Fruit fly (Drosophila melanogaster): ENCODE results near the gene dgt6.

Gene dgt6

DNA sequence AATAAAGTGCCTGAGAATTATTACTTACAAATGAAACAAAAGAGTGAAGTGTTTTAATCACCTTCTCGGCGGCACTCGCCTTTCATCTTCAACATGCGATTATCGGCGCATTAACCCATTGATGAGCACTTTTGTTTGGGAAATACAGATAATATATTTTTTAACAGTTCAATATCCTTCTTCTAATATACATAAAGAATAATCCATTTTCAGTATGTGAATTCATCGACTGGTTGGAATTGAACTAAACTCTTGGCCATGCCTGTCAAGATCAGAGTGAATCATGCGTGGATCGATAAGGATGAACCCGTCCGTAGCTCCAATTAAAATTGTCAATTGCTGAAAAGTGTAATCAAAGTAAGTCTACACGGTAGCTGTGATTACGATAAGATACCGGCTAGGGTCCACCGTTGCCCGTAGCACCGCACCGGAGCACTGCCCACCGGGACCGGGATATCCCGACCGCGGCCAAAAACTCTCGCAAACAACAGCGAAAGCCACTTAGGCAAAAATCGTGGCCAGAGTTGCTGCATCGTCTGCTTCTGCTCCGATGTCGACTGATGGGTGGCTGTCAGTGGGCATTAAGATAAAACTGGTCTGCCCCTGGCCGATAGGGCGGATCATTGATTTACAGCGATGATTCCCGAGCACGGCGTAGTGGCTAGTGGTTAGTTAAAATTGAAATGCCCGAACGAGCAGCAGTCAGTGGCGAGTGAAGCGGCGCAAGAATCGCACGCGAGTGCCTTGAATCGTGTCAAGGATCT lies 34.3 kb upstream of the dgt6 start, which contains the start of gene CG11898 (continued):
- peak; percentile 37 for TF ChIP-seq CG31627 (GFP tag; optimal IDR thresholded peaks at IDR 0.05)
- no peak for TF ChIP-seq CG8119 (GFP tag; IDR thresholded peaks at IDR 0.05)
- peak; percentile 42 for TF ChIP-seq Eip93F (GFP tag; optimal IDR thresholded peaks at IDR 0.05)
- TF ChIP-seq CG10669 (GFP tag; optimal IDR thresholded peaks at IDR 0.05) = no peak
- TF ChIP-seq pdm3 (GFP tag; optimal IDR thresholded peaks at IDR 0.05) = no peak
- TF ChIP-seq CG4318 (GFP tag; optimal IDR thresholded peaks at IDR 0.05) = no peak
- no peak for TF ChIP-seq CG3919 (GFP tag; optimal IDR thresholded peaks at IDR 0.05)
- TF ChIP-seq CG16779 (tag; optimal IDR thresholded peaks at IDR 0.05) = no peak
- no peak for TF ChIP-seq CG7368 (GFP tag; optimal IDR thresholded peaks at IDR 0.05)
- no peak for TF ChIP-seq CG11294 (GFP tag; IDR thresholded peaks at IDR 0.05)
- TF ChIP-seq dac (GFP tag; optimal IDR thresholded peaks at IDR 0.05) = no peak
- TF ChIP-seq Hr4 (GFP tag; optimal IDR thresholded peaks at IDR 0.05) = no peak
- no peak for TF ChIP-seq Eip78C (GFP tag)
- no peak for TF ChIP-seq CG10631 (GFP tag; optimal IDR thresholded peaks at IDR 0.05)
- TF ChIP-seq CG11902 (GFP tag; optimal IDR thresholded peaks at IDR 0.05) = no peak
- no peak for TF ChIP-seq net (GFP tag; optimal IDR thresholded peaks at IDR 0.05)
- TF ChIP-seq spab (GFP tag; optimal IDR thresholded peaks at IDR 0.05) = no peak
- TF ChIP-seq dsx (GFP tag; optimal IDR thresholded peaks at IDR 0.05; ENCODE audit: poor library complexity, severe bottlenecking) = no peak

DNA sequence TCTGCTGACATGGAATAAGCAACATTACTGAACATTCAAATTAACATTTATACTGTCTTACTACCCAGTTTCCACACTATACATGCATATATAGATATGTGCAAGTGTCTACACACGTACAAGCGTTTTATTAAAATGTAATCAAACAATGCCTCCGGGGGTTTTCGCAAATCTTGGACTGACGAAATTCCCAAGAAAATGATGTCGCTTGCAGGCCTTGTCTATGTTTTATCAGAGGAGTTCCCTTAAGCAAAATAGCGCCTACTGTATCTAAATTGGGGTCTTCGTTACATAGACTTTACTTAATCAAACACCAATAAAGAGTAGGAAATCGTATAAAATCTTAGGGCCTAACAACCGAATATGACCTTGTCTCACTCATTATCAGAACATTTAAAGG lies 28.8 kb upstream of the dgt6 start:
- TF ChIP-seq Sox15 (GFP tag; optimal IDR thresholded peaks at IDR 0.05) (no peak), svp (GFP tag) (peak; percentile 58)

DNA sequence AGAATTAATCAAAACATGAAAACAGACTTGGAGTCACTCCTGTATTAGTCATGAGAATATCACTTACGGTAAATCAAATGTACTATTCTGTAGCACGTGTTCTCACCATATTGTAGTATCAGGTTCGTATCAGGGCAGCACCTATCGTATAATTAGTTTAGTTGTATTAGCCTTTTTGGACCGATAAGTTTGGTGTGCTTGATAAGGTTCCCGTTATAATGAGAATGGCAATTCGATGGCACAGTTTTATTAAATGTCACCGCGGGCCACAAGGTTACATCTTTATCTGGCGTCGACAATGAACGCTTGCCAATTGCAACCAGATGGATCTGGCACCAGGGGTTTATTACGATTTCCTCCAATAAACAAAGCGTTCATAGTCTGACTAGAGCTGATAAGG lies 27.9 kb upstream of the dgt6 start:
- TF ChIP-seq Sox15 (GFP tag; optimal IDR thresholded peaks at IDR 0.05) (no peak), CG34406 (GFP tag; optimal IDR thresholded peaks at IDR 0.05) (no peak), CG9139 (GFP tag; optimal IDR thresholded peaks at IDR 0.05) (no peak), svp (GFP tag) (peak; percentile 92), lz (GFP tag; optimal IDR thresholded peaks at IDR 0.05) (no peak), CG8319 (GFP tag; optimal IDR thresholded peaks at IDR 0.05) (no peak), Ets21C (GFP tag; optimal IDR thresholded peaks at IDR 0.05) (no peak), net (GFP tag; optimal IDR thresholded peaks at IDR 0.05) (no peak)

DNA sequence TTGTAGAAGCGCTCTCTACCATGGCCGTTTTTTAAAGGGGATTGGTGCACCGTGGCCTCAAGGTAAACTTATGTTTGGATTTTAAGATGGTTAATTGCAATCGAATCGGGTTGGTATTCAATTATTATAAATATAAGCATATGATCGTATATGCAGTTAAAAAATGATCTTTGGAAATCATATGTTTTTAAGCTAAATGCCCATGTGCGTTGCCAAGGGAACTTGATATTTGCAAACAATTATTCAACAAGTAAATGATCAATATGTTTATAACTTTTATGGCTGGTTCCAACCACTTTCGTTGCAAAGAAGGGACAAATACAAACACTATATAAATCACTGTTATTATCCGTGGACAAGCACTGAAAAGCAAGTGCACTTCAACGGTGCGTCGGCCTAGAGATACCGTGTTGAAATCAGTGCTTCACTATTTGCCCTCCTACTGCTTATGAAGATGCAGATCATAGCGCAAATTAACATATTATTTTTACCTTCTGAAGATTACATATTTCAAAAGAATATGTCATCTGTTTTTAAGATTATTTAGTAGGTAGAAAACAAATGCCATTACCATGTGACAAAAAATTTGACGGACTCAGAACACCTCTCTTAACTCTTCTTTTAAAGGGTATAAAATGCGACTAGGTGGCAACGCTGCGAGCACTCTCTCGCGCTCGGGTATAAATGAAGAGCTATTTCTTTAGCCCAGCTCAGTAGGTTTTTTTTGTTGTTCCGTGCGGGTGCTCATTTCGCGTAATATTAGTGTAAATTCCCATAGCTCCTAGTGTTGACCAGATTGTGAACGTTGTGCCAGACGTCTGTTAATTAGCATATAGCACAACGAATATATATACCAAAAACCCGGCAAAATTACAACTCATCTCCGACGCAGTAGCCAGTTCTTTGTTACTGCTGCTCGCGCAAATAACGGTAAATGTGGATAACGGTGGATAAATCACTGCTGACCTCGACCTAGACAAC lies 26.9 kb upstream of the dgt6 start, which contains the start of gene rdog:
TSS of gene rdog (plus strand) at position 705 of the 981 bp plus-strand sequence.
- peak; percentile 56 for TF ChIP-seq dac (GFP tag; optimal IDR thresholded peaks at IDR 0.05)
- no peak for TF ChIP-seq CG9139 (GFP tag; optimal IDR thresholded peaks at IDR 0.05)
- peak; percentile 90 for TF ChIP-seq Sox102F (GFP tag; optimal IDR thresholded peaks at IDR 0.05)
- TF ChIP-seq CG10669 (GFP tag; optimal IDR thresholded peaks at IDR 0.05) = peak; percentile 78
- peak; percentile 74 for TF ChIP-seq CG11762 (GFP tag; optimal IDR thresholded peaks at IDR 0.05; ENCODE audit: insufficient read depth)
- TF ChIP-seq CG6276 (GFP tag; optimal IDR thresholded peaks at IDR 0.05) = peak; percentile 67
- TF ChIP-seq spab (GFP tag; optimal IDR thresholded peaks at IDR 0.05) = peak; percentile 73
- TF ChIP-seq CG8119 (GFP tag; IDR thresholded peaks at IDR 0.05) = peak; percentile 75
- TF ChIP-seq CG6854 (GFP tag; optimal IDR thresholded peaks at IDR 0.05) = peak; percentile 78
- TF ChIP-seq Smox (GFP tag; optimal IDR thresholded peaks at IDR 0.05) = peak; percentile 85
- TF ChIP-seq CG6792 (GFP tag; optimal IDR thresholded peaks at IDR 0.05) = peak; percentile 88
- peak; percentile 40 for TF ChIP-seq fkh (GFP tag; optimal IDR thresholded peaks at IDR 0.05)
- TF ChIP-seq Eip75B (GFP tag; optimal IDR thresholded peaks at IDR 0.05) = peak; percentile 89
- peak; percentile 46 for TF ChIP-seq Gug (GFP tag; IDR thresholded peaks at IDR 0.05)
- peak; percentile 87 for TF ChIP-seq CG3919 (GFP tag; optimal IDR thresholded peaks at IDR 0.05)
- TF ChIP-seq eg (GFP tag; IDR thresholded peaks at IDR 0.05) = peak; percentile 55
- peak; percentile 98 for TF ChIP-seq Eip78C (GFP tag)
- peak; percentile 73 for TF ChIP-seq CG15336 (GFP tag; IDR thresholded peaks at IDR 0.05)
- peak; percentile 65 for TF ChIP-seq CG16779 (tag; optimal IDR thresholded peaks at IDR 0.05)
- TF ChIP-seq Sox14 (GFP tag; optimal IDR thresholded peaks at IDR 0.05) = peak; percentile 87
- peak; percentile 93 for TF ChIP-seq esn (GFP tag; optimal IDR thresholded peaks at IDR 0.05)
- TF ChIP-seq Sox15 (GFP tag; optimal IDR thresholded peaks at IDR 0.05) = peak; percentile 74
- TF ChIP-seq CG32006 (GFP tag; optimal IDR thresholded peaks at IDR 0.05) = peak; percentile 88
- TF ChIP-seq vri (GFP tag; optimal IDR thresholded peaks at IDR 0.05) = peak; percentile 74
- no peak for TF ChIP-seq Eip93F (GFP tag; optimal IDR thresholded peaks at IDR 0.05)
- peak; percentile 90 for TF ChIP-seq Met (GFP tag; optimal IDR thresholded peaks at IDR 0.05)
- TF ChIP-seq lz (GFP tag; optimal IDR thresholded peaks at IDR 0.05) = peak; percentile 89
- peak; percentile 75 for TF ChIP-seq svp (GFP tag)
- TF ChIP-seq CG11902 (GFP tag; optimal IDR thresholded peaks at IDR 0.05) = peak; percentile 73

Data from whole organism, prepupa.